Fruit fly (Drosophila melanogaster) whole organism, embryonic: ENCODE measurements around the gene Nse1.

Source experiments
- Ada2b ChIP-seq: fragments of 200-800 bp; sonication (Bioruptor generic); IDR thresholded peaks from 2 replicates; pipeline ENCODE4 v1.3.6; 2022; ENCODE audit warnings: missing biosample characterization, missing genetic modification characterization
- CG10654 ChIP-seq: fragments of 200-800 bp; sonication (Bioruptor generic); optimal IDR thresholded peaks from 2 replicates; lab custom pipeline; 2016; ENCODE audit warnings: missing biosample characterization, missing genetic modification characterization
- CG12236 ChIP-seq: fragments of 200-800 bp; sonication (Bioruptor generic); optimal IDR thresholded peaks from 2 replicates; lab custom pipeline; 2016; ENCODE audit warnings: missing biosample characterization, missing genetic modification characterization
- CG13894 ChIP-seq: fragments of 200-800 bp; sonication (Bioruptor generic); optimal IDR thresholded peaks from 3 replicates; lab custom pipeline; 2018; ENCODE audit warnings: missing biosample characterization, mild to moderate bottlenecking, missing genetic modification characterization, moderate library complexity
- CG1603 ChIP-seq: fragments of 200-800 bp; sonication (Bioruptor generic); optimal IDR thresholded peaks from 2 replicates; lab custom pipeline; 2019; ENCODE audit warnings: missing biosample characterization, mild to moderate bottlenecking, missing genetic modification characterization, moderate library complexity
- CG2120 ChIP-seq: fragments of 200-800 bp; sonication (Bioruptor generic); optimal IDR thresholded peaks from 3 replicates; lab custom pipeline; 2016; ENCODE audit warnings: missing biosample characterization, missing genetic modification characterization
- CG2712 ChIP-seq: fragments of 200-800 bp; optimal IDR thresholded peaks from 3 replicates; lab custom pipeline; 2019; ENCODE audit warnings: missing biosample characterization, mild to moderate bottlenecking, missing genetic modification characterization, moderate library complexity
- CG3163 ChIP-seq: fragments of 200-800 bp; sonication (Bioruptor generic); optimal IDR thresholded peaks from 3 replicates; lab custom pipeline; 2016; ENCODE audit warnings: missing biosample characterization, missing genetic modification characterization
- CG33213 ChIP-seq: fragments of 200-800 bp; sonication (Bioruptor generic); optimal IDR thresholded peaks from 3 replicates; lab custom pipeline; 2016; ENCODE audit warnings: missing biosample characterization, missing genetic modification characterization
- CG4282 ChIP-seq: fragments of 200-800 bp; sonication (Bioruptor generic); optimal IDR thresholded peaks from 2 replicates; lab custom pipeline; 2016; ENCODE audit warnings: missing biosample characterization, missing genetic modification characterization
- CG4328 ChIP-seq: fragments of 200-800 bp; sonication (Bioruptor generic); optimal IDR thresholded peaks from 3 replicates; lab custom pipeline; 2017; ENCODE audit warnings: missing biosample characterization, missing genetic modification reagents, missing genetic modification characterization
- CG4360 ChIP-seq: fragments of 200-800 bp; sonication (Bioruptor generic); IDR thresholded peaks from 2 replicates; pipeline ENCODE4 v1.3.6; 2022; ENCODE audit warnings: missing biosample characterization, missing genetic modification characterization
- CG4820 ChIP-seq: fragments of 200-800 bp; sonication (Bioruptor generic); optimal IDR thresholded peaks from 3 replicates; lab custom pipeline; 2016; ENCODE audit warnings: missing biosample characterization, missing genetic modification characterization
- CG6175 ChIP-seq: fragments of 200-800 bp; sonication (Bioruptor generic); IDR thresholded peaks from 3 replicates; pipeline ENCODE4 v1.3.6; 2022; ENCODE audit warnings: missing biosample characterization, missing genetic modification characterization
- CG7556 ChIP-seq: fragments of 200-800 bp; sonication (Bioruptor generic); optimal IDR thresholded peaks from 2 replicates; lab custom pipeline; 2017; ENCODE audit warnings: missing biosample characterization, mild to moderate bottlenecking, missing genetic modification characterization
- CG7786 ChIP-seq: fragments of 200-800 bp; sonication (Bioruptor generic); optimal IDR thresholded peaks from 2 replicates; lab custom pipeline; 2016; ENCODE audit warnings: missing biosample characterization, missing genetic modification characterization
- CG8478 ChIP-seq: fragments of >200 bp; optimal IDR thresholded peaks from 2 replicates; lab custom pipeline; 2018
- CG9215 ChIP-seq: fragments of 200-800 bp; sonication (Bioruptor generic); IDR thresholded peaks from 2 replicates; pipeline ENCODE4 v1.3.6; 2022; ENCODE audit warnings: missing biosample characterization, missing genetic modification characterization
- CG9932 ChIP-seq: fragments of 200-800 bp; sonication (Bioruptor generic); IDR thresholded peaks from 2 replicates; pipeline ENCODE4 v1.3.6; 2022; ENCODE audit warnings: missing biosample characterization, missing genetic modification characterization
- Dbx ChIP-seq: fragments of 200-800 bp; sonication (Bioruptor generic); IDR thresholded peaks from 3 replicates; pipeline ENCODE4 v1.3.6; 2022; ENCODE audit warnings: missing biosample characterization, missing genetic modification characterization
- Elba2 ChIP-seq: fragments of 200-800 bp; sonication (Bioruptor generic); optimal IDR thresholded peaks from 3 replicates; lab custom pipeline; 2016; ENCODE audit warnings: missing biosample characterization, missing genetic modification characterization
- Ets65A ChIP-seq: fragments of 200-800 bp; sonication (Bioruptor generic); peaks from one replicate; lab custom pipeline; 2016; ENCODE audit warnings: missing biosample characterization, missing genetic modification characterization
- H2.0 ChIP-seq: fragments of 200-800 bp; sonication (Bioruptor generic); IDR thresholded peaks from 2 replicates; pipeline ENCODE4 v1.3.6; 2022; ENCODE audit warnings: missing biosample characterization, missing genetic modification characterization
- HmgD ChIP-seq: fragments of 200-800 bp; sonication (Bioruptor generic); optimal IDR thresholded peaks from 3 replicates; lab custom pipeline; 2016; ENCODE audit warnings: missing biosample characterization, missing genetic modification characterization
- HmgZ ChIP-seq: fragments of 200-800 bp; sonication (Bioruptor generic); optimal IDR thresholded peaks from 2 replicates; lab custom pipeline; 2018; ENCODE audit warnings: missing biosample characterization, mild to moderate bottlenecking, missing genetic modification characterization
- Hr78 ChIP-seq, 2 experiments: fragments of 200-800 bp in 1 of 2; fragments of >200 bp in 1 of 2; sonication (Bioruptor generic) in 1 of 2; optimal IDR thresholded peaks; 2 replicates each; lab custom pipeline; 2017 to 2019; ENCODE audit warnings: missing biosample characterization in 2 of 2, missing genetic modification characterization in 2 of 2, mild to moderate bottlenecking in 1 of 2, moderate library complexity in 1 of 2
- Med ChIP-seq: fragments of 200-800 bp; sonication (Bioruptor generic); peaks from one replicate; lab custom pipeline; 2016; ENCODE audit warnings: missing biosample characterization, missing genetic modification characterization, mild to moderate bottlenecking, inconsistent platforms, moderate library complexity
- NFAT ChIP-seq: fragments of 200-800 bp; sonication (Bioruptor generic); IDR thresholded peaks from 2 replicates; pipeline ENCODE4 v1.3.6; 2022; ENCODE audit warnings: missing biosample characterization, missing genetic modification characterization
- Opbp ChIP-seq: fragments of 200-800 bp; sonication (Bioruptor generic); IDR thresholded peaks from 3 replicates; pipeline ENCODE4 v1.3.6; 2022; ENCODE audit warnings: missing biosample characterization, missing genetic modification characterization; ENCODE audit not compliant: partially characterized antibody
- Six4 ChIP-seq: fragments of 200-800 bp; sonication (Bioruptor generic); optimal IDR thresholded peaks from 2 replicates; lab custom pipeline; 2016; ENCODE audit warnings: missing biosample characterization, missing genetic modification characterization
- TFAM ChIP-seq: fragments of 200-800 bp; sonication (Bioruptor generic); optimal IDR thresholded peaks from 2 replicates; lab custom pipeline; 2017; ENCODE audit warnings: missing biosample characterization, missing genetic modification characterization, inconsistent platforms
- Trl ChIP-seq, 3 experiments: fragments of >200 bp in 2 of 3; fragments of 200-800 bp in 1 of 3; sonication (Bioruptor generic) in 1 of 3; optimal IDR thresholded peaks; 2 replicates in 1 of 3; 3 replicates in 2 of 3; lab custom pipeline; 2016 to 2017; ENCODE audit warnings: missing biosample characterization in 1 of 3, missing genetic modification characterization in 1 of 3
- ap ChIP-seq: fragments of 200-800 bp; sonication (Bioruptor generic); IDR thresholded peaks from 2 replicates; pipeline ENCODE4 v1.3.6; 2022; ENCODE audit warnings: missing biosample characterization, missing genetic modification characterization
- bigmax ChIP-seq: fragments of 200-800 bp; sonication (Bioruptor generic); optimal IDR thresholded peaks from 2 replicates; lab custom pipeline; 2018; ENCODE audit warnings: missing biosample characterization, mild to moderate bottlenecking, missing genetic modification characterization
- caup ChIP-seq: fragments of 200-800 bp; sonication (Bioruptor generic); optimal IDR thresholded peaks from 3 replicates; lab custom pipeline; 2017; ENCODE audit warnings: missing biosample characterization, mild to moderate bottlenecking, missing genetic modification characterization, moderate library complexity; ENCODE audit not compliant: severe bottlenecking
- chif ChIP-seq, 2 experiments: fragments of 200-800 bp; sonication (Bioruptor generic); optimal IDR thresholded peaks; 3 replicates each; lab custom pipeline; 2016; ENCODE audit warnings: missing biosample characterization in 2 of 2, missing genetic modification characterization in 2 of 2
- chn ChIP-seq: fragments of 200-800 bp; sonication (Bioruptor generic); optimal IDR thresholded peaks from 2 replicates; lab custom pipeline; 2016; ENCODE audit warnings: missing biosample characterization, missing genetic modification characterization
- crol ChIP-seq: fragments of 200-800 bp; sonication (Bioruptor generic); IDR thresholded peaks from 2 replicates; pipeline ENCODE4 v1.3.6; 2022; ENCODE audit warnings: missing biosample characterization, missing genetic modification characterization
- danr ChIP-seq: fragments of 200-800 bp; sonication (Bioruptor generic); IDR thresholded peaks from 2 replicates; pipeline ENCODE4 v1.3.6; 2022; ENCODE audit warnings: missing biosample characterization, missing genetic modification characterization
- en ChIP-seq: fragments of 200-800 bp; sonication (Bioruptor generic); optimal IDR thresholded peaks from 2 replicates; lab custom pipeline; 2016; ENCODE audit warnings: missing biosample characterization, missing genetic modification characterization
- gem ChIP-seq: fragments of 200-800 bp; sonication (Bioruptor generic); optimal IDR thresholded peaks from 2 replicates; lab custom pipeline; 2019; ENCODE audit warnings: missing biosample characterization, mild to moderate bottlenecking, missing genetic modification characterization, moderate library complexity
- jumu ChIP-seq: fragments of 200-800 bp; sonication (Bioruptor generic); optimal IDR thresholded peaks from 3 replicates; lab custom pipeline; 2016; ENCODE audit warnings: missing biosample characterization, missing genetic modification characterization
- kni ChIP-seq: fragments of 200-800 bp; sonication (Bioruptor generic); optimal IDR thresholded peaks from 3 replicates; lab custom pipeline; 2017; ENCODE audit warnings: mild to moderate bottlenecking, missing biosample characterization, missing genetic modification reagents, missing genetic modification characterization
- lola ChIP-seq, 3 experiments: fragments of >200 bp in 2 of 3; fragments of 200-800 bp in 1 of 3; sonication (Bioruptor generic) in 1 of 3; optimal IDR thresholded peaks; 2 replicates each; lab custom pipeline; 2017 to 2019; ENCODE audit warnings: missing biosample characterization in 3 of 3, missing genetic modification characterization in 3 of 3, mild to moderate bottlenecking in 1 of 3, moderate library complexity in 1 of 3
- mld ChIP-seq: fragments of 200-800 bp; sonication (Bioruptor generic); IDR thresholded peaks from 3 replicates; pipeline ENCODE4 v1.3.6; 2022; ENCODE audit warnings: missing biosample characterization, missing genetic modification characterization; ENCODE audit not compliant: partially characterized antibody
- otp ChIP-seq: fragments of 200-800 bp; sonication (Bioruptor generic); IDR thresholded peaks from 3 replicates; pipeline ENCODE4, ENCODE4 v1.3.6; 2022; ENCODE audit warnings: missing biosample characterization, missing genetic modification characterization
- pnt ChIP-seq: fragments of 200-800 bp; sonication (Bioruptor generic); optimal IDR thresholded peaks from 3 replicates; lab custom pipeline; 2016; ENCODE audit warnings: missing biosample characterization, missing genetic modification characterization
- salm ChIP-seq: fragments of 200-800 bp; sonication (Bioruptor generic); optimal IDR thresholded peaks from 2 replicates; lab custom pipeline; 2018; ENCODE audit warnings: missing biosample characterization, mild to moderate bottlenecking, missing genetic modification characterization
- sna ChIP-seq: fragments of 200-800 bp; sonication (Bioruptor generic); IDR thresholded peaks from 2 replicates; pipeline ENCODE4 v1.3.6; 2022; ENCODE audit warnings: missing biosample characterization, missing genetic modification characterization; ENCODE audit not compliant: partially characterized antibody
- ssp ChIP-seq: fragments of 200-800 bp; sonication (Bioruptor generic); IDR thresholded peaks from 2 replicates; pipeline ENCODE4 v1.3.6; 2022; ENCODE audit warnings: missing biosample characterization, missing genetic modification characterization
- stwl ChIP-seq: fragments of 200-800 bp; sonication (Bioruptor generic); optimal IDR thresholded peaks from 3 replicates; lab custom pipeline; 2018; ENCODE audit warnings: missing biosample characterization, mild to moderate bottlenecking, missing genetic modification characterization, moderate library complexity
- trem ChIP-seq: fragments of 200-800 bp; optimal IDR thresholded peaks from 3 replicates; lab custom pipeline; 2019; ENCODE audit warnings: missing biosample characterization, mild to moderate bottlenecking, missing genetic modification characterization, moderate library complexity

Gene Nse1

DNA sequence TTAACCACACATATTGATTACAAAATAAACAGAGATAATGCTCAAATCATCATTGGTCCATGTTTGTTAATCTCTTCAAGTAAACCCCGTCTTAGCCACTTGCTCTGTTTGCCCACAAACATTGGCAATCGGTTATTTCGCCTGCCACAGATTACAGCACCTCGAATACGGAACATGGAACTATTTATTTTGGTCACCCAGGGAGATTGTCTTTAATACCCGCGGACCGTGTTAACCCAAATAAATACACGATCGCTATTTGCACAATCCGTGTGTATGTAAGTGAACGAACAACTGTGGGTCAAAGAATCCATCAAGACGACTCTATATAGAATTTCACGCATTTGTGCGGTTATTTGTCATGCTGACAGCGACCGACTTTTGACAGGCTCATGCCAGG lies 23.3 kb upstream of the Nse1 start (continued):
- no peak for TF ChIP-seq mld (GFP tag; lab: Robert Waterston, UW)
- peak; percentile 8 for TF ChIP-seq CG3163 (GFP tag; lab: Kevin White, UChicago)
- TF ChIP-seq en: peak; percentile 30
- TF ChIP-seq CG2712: peak; percentile 36
- TF ChIP-seq ap (GFP tag; lab: Robert Waterston, UW): no peak
- TF ChIP-seq CG1603: peak; percentile 70
- peak; percentile 55 for TF ChIP-seq gem (tag; lab: Kevin White, UChicago)
- no peak for TF ChIP-seq bigmax (GFP tag; lab: Kevin White, UChicago)
- peak; percentile 20 for TF ChIP-seq CG33213 (GFP tag; lab: Kevin White, UChicago)
- TF ChIP-seq crol (GFP tag; lab: Robert Waterston, UW): no peak
- TF ChIP-seq CG4820 (GFP tag; lab: Kevin White, UChicago): no peak
- TF ChIP-seq NFAT (GFP tag; lab: Robert Waterston, UW): no peak
- no peak for TF ChIP-seq jumu (GFP tag; lab: Kevin White, UChicago)
- no peak for TF ChIP-seq Six4 (GFP tag; lab: Kevin White, UChicago)
- TF ChIP-seq lola (GFP tag; optimal IDR thresholded peaks at IDR 0.05; lab: Kevin White, UChicago): peak in 1 of 3 experiments; percentile 70
- no peak for TF ChIP-seq caup (GFP tag; lab: Kevin White, UChicago)
- no peak for TF ChIP-seq CG9215
- no peak for TF ChIP-seq CG4282 (GFP tag; lab: Kevin White, UChicago)
- no peak for TF ChIP-seq Dbx
- TF ChIP-seq chif (GFP tag; optimal IDR thresholded peaks at IDR 0.05; lab: Kevin White, UChicago): peak; percentile 36
- no peak for TF ChIP-seq TFAM
- TF ChIP-seq Opbp (GFP tag; lab: Robert Waterston, UW): no peak
- peak; percentile 84 for TF ChIP-seq Med (GFP tag; lab: Kevin White, UChicago)
- TF ChIP-seq CG4360 (GFP tag; lab: Robert Waterston, UW): peak; percentile 45
- TF ChIP-seq otp: peak; percentile 51; the same call in 1 of the 3 replicates
- no peak for TF ChIP-seq CG8478
- TF ChIP-seq danr (GFP tag; lab: Robert Waterston, UW): no peak
- TF ChIP-seq CG6175: no peak
- peak; percentile 38 for TF ChIP-seq CG12236 (GFP tag; lab: Kevin White, UChicago)
- no peak for TF ChIP-seq Ada2b (GFP tag; lab: Robert Waterston, UW)
- TF ChIP-seq salm (tag; lab: Kevin White, UChicago): no peak
- TF ChIP-seq HmgZ (tag; lab: Kevin White, UChicago): no peak
- no peak for TF ChIP-seq Trl (optimal IDR thresholded peaks at IDR 0.05; lab: Kevin White, UChicago)
- peak; percentile 61 for TF ChIP-seq Trl (GFP tag; optimal IDR thresholded peaks at IDR 0.05; lab: Kevin White, UChicago)
- no peak for TF ChIP-seq Ets65A (GFP tag; lab: Kevin White, UChicago)
- TF ChIP-seq CG7786 (GFP tag; lab: Kevin White, UChicago): no peak
- TF ChIP-seq CG10654 (GFP tag; lab: Kevin White, UChicago): peak; percentile 4
- no peak for TF ChIP-seq chn (GFP tag; lab: Kevin White, UChicago)
- no peak for TF ChIP-seq Elba2 (GFP tag; lab: Kevin White, UChicago)
- no peak for TF ChIP-seq CG4328
- no peak for TF ChIP-seq CG2120 (GFP tag; lab: Kevin White, UChicago)
- peak; percentile 3 for TF ChIP-seq kni (GFP tag; lab: Kevin White, UChicago)
- TF ChIP-seq HmgD: no peak
- no peak for TF ChIP-seq ssp
- TF ChIP-seq pnt (GFP tag; lab: Kevin White, UChicago): peak; percentile 6
- no peak for TF ChIP-seq CG13894 (tag; lab: Kevin White, UChicago)
- peak; percentile 31 for TF ChIP-seq stwl
- no peak for TF ChIP-seq CG9932 (GFP tag; lab: Robert Waterston, UW)
- no peak for TF ChIP-seq H2.0 (GFP tag; lab: Robert Waterston, UW)
- peak; percentile 5 for TF ChIP-seq trem
- no peak for TF ChIP-seq sna (GFP tag; lab: Robert Waterston, UW)
- TF ChIP-seq CG7556 (GFP tag; lab: Kevin White, UChicago): peak; percentile 20
- no peak for TF ChIP-seq Hr78 (GFP tag; optimal IDR thresholded peaks at IDR 0.05; lab: Kevin White, UChicago)
